Worm (Caenorhabditis elegans) whole organism, L4 larva: ENCODE results near the gene T05A7.7.

Experiments used
- F26F4.8 ChIP-seq: fragments of 200-800 bp; sonication (Bioruptor generic); conservative IDR thresholded peaks from 2 replicates; pipeline ENCODE4 v1.3.6; 2022; ENCODE audit warnings: missing genetic modification characterization, missing compliant biosample characterization
- R02D3.7 ChIP-seq: fragments of 150-350 bp; sonication (generic microtip); optimal IDR thresholded peaks from 3 replicates; lab custom pipeline; 2014; ENCODE audit warnings: missing biosample characterization, missing genetic modification characterization
- Y105C5A.15 ChIP-seq: fragments of 200-800 bp; sonication (Bioruptor generic); IDR thresholded peaks from 2 replicates; pipeline ENCODE4 v1.3.6; 2022; ENCODE audit warnings: missing genetic modification characterization, missing compliant biosample characterization
- Y48G9A.11 ChIP-seq: fragments of 200-800 bp; sonication (Bioruptor generic); IDR thresholded peaks from 2 replicates; pipeline ENCODE4 v1.3.6; 2022; ENCODE audit warnings: missing genetic modification reagents, missing genetic modification characterization, missing compliant biosample characterization
- ZK337.2 ChIP-seq: fragments of 200-800 bp; sonication (Bioruptor generic); IDR thresholded peaks from 2 replicates; pipeline ENCODE4 v1.3.6; 2022; ENCODE audit warnings: missing genetic modification reagents, missing genetic modification characterization, missing compliant biosample characterization
- aha-1 ChIP-seq: fragments of 150-350 bp; peaks from one replicate; lab custom pipeline; 2014; ENCODE audit warnings: missing biosample characterization, missing genetic modification characterization
- ama-1 ChIP-seq: fragments of 150-350 bp; optimal IDR thresholded peaks from 2 replicates; lab custom pipeline; 2014; ENCODE audit warnings: inconsistent platforms, mixed read lengths
- ces-1 ChIP-seq: fragments of 150-350 bp; sonication (generic microtip); optimal IDR thresholded peaks from 4 replicates; lab custom pipeline; 2014; ENCODE audit warnings: missing biosample characterization, missing genetic modification reagents, missing genetic modification characterization
- cey-2 ChIP-seq: sonication (generic microtip); optimal IDR thresholded peaks from 3 replicates; lab custom pipeline; 2017; ENCODE audit warnings: missing genetic modification characterization, mild to moderate bottlenecking, missing compliant biosample characterization, antibody characterized with exemption, borderline replicate concordance; ENCODE audit not compliant: insufficient read depth
- ctbp-1 ChIP-seq: fragments of 200-800 bp; sonication (Bioruptor generic); IDR thresholded peaks from 2 replicates; pipeline ENCODE4 v1.3.6; 2022; ENCODE audit warnings: missing genetic modification reagents, missing genetic modification characterization, missing compliant biosample characterization
- daf-16 ChIP-seq, 3 experiments: sonication (generic microtip); optimal IDR thresholded peaks; 2 replicates each; lab custom pipeline; 2016 to 2017; ENCODE audit warnings: missing genetic modification characterization in 3 of 3, missing genetic modification reagents in 3 of 3, mild to moderate bottlenecking in 2 of 3, missing compliant biosample characterization in 2 of 3, missing biosample characterization in 1 of 3, moderate library complexity in 1 of 3
- dmd-6 ChIP-seq: fragments of 200-800 bp; sonication (Bioruptor generic); IDR thresholded peaks from 2 replicates; pipeline ENCODE4 v1.3.6; 2022; ENCODE audit warnings: missing genetic modification reagents, missing genetic modification characterization, missing compliant biosample characterization
- dmd-8 ChIP-seq: fragments of 200-800 bp; sonication (Bioruptor generic); IDR thresholded peaks from 2 replicates; pipeline ENCODE4 v1.3.6; 2022; ENCODE audit warnings: missing genetic modification characterization, missing compliant biosample characterization
- dmd-9 ChIP-seq: fragments of 200-800 bp; sonication (Bioruptor generic); IDR thresholded peaks from 2 replicates; pipeline ENCODE4 v1.3.6; 2022; ENCODE audit warnings: missing genetic modification reagents, missing genetic modification characterization, missing compliant biosample characterization
- dpl-1 ChIP-seq: fragments of 150-350 bp; optimal IDR thresholded peaks from 2 replicates; lab custom pipeline; 2014; ENCODE audit warnings: missing biosample characterization, missing genetic modification reagents, missing genetic modification characterization
- egl-43 ChIP-seq: fragments of 200-800 bp; sonication (Bioruptor generic); IDR thresholded peaks from 2 replicates; pipeline ENCODE4 v1.3.6; 2022; ENCODE audit warnings: missing genetic modification reagents, missing genetic modification characterization, missing compliant biosample characterization
- gei-8 ChIP-seq: fragments of 200-800 bp; sonication (Bioruptor generic); optimal IDR thresholded peaks from 2 replicates; lab custom pipeline; 2018; ENCODE audit warnings: mild to moderate bottlenecking, missing genetic modification characterization, missing compliant biosample characterization
- hlh-11 ChIP-seq: fragments of 200-800 bp; sonication (Bioruptor generic); optimal IDR thresholded peaks from 2 replicates; lab custom pipeline; 2018; ENCODE audit warnings: mild to moderate bottlenecking, missing genetic modification characterization, missing compliant biosample characterization
- hlh-30 ChIP-seq: sonication (generic microtip); optimal IDR thresholded peaks from 2 replicates; lab custom pipeline; 2017; ENCODE audit warnings: antibody characterized with exemption, mild to moderate bottlenecking, missing genetic modification characterization, missing compliant biosample characterization; ENCODE audit not compliant: insufficient read depth
- lin-1 ChIP-seq: fragments of 200-800 bp; sonication (Bioruptor generic); IDR thresholded peaks from 2 replicates; pipeline ENCODE4 v1.3.6; 2022; ENCODE audit warnings: missing genetic modification reagents, missing genetic modification characterization, missing compliant biosample characterization
- lin-13 ChIP-seq: fragments of 150-350 bp; optimal IDR thresholded peaks from 2 replicates; lab custom pipeline; 2014; ENCODE audit warnings: missing biosample characterization, missing genetic modification reagents, missing genetic modification characterization
- lin-15B ChIP-seq: fragments of 150-350 bp; sonication (generic microtip); optimal IDR thresholded peaks from 3 replicates; lab custom pipeline; 2014; ENCODE audit warnings: missing biosample characterization, missing genetic modification characterization
- lsy-2 ChIP-seq, 2 experiments: fragments of 150-350 bp in 1 of 2; sonication (generic microtip) in 1 of 2; optimal IDR thresholded peaks; 2 replicates each; lab custom pipeline; 2014 to 2017; ENCODE audit warnings: missing biosample characterization in 2 of 2, missing genetic modification characterization in 2 of 2
- mdl-1 ChIP-seq, 2 experiments: fragments of 150-350 bp in 1 of 2; sonication (generic microtip) in 1 of 2; optimal IDR thresholded peaks; 2 replicates each; lab custom pipeline; 2014 to 2017; ENCODE audit warnings: missing biosample characterization in 2 of 2, missing genetic modification characterization in 2 of 2
- mes-2 ChIP-seq: sonication (generic microtip); optimal IDR thresholded peaks from 2 replicates; lab custom pipeline; 2016; ENCODE audit warnings: missing genotype, mild to moderate bottlenecking, missing genetic modification characterization, missing compliant biosample characterization; ENCODE audit not compliant: poor library complexity, severe bottlenecking
- mxl-2 ChIP-seq: fragments of 200-800 bp; sonication (Bioruptor generic); conservative IDR thresholded peaks from 2 replicates; pipeline ENCODE4 v1.3.6; 2022; ENCODE audit warnings: missing genetic modification reagents, missing genetic modification characterization, missing compliant biosample characterization
- mxl-3 ChIP-seq: fragments of 200-800 bp; sonication (Bioruptor generic); optimal IDR thresholded peaks from 2 replicates; lab custom pipeline; 2018; ENCODE audit warnings: mild to moderate bottlenecking, missing genetic modification characterization, missing compliant biosample characterization
- nhr-28 ChIP-seq: fragments of 150-350 bp; optimal IDR thresholded peaks from 2 replicates; lab custom pipeline; 2014; ENCODE audit warnings: missing biosample characterization, missing genetic modification characterization
- nhr-42 ChIP-seq: fragments of 200-800 bp; sonication (Bioruptor generic); IDR thresholded peaks from 2 replicates; pipeline ENCODE4 v1.3.6; 2022; ENCODE audit warnings: missing genetic modification characterization, missing compliant biosample characterization
- nhr-48 ChIP-seq: sonication (generic microtip); optimal IDR thresholded peaks from 2 replicates; lab custom pipeline; 2016; ENCODE audit warnings: mild to moderate bottlenecking, missing genetic modification characterization, missing compliant biosample characterization
- nhr-77 ChIP-seq: fragments of 150-350 bp; optimal IDR thresholded peaks from 2 replicates; lab custom pipeline; 2014; ENCODE audit warnings: missing biosample characterization, missing genetic modification characterization
- pqm-1 ChIP-seq: sonication (generic microtip); optimal IDR thresholded peaks from 2 replicates; lab custom pipeline; 2017; ENCODE audit warnings: missing biosample characterization, missing genetic modification characterization
- set-16 ChIP-seq: fragments of 200-800 bp; sonication (Bioruptor generic); IDR thresholded peaks from 2 replicates; pipeline ENCODE4 v1.3.6; 2022; ENCODE audit warnings: missing genetic modification reagents, missing genetic modification characterization, missing compliant biosample characterization
- spr-1 ChIP-seq: sonication (generic microtip); optimal IDR thresholded peaks from 2 replicates; lab custom pipeline; 2016; ENCODE audit warnings: mild to moderate bottlenecking, missing genetic modification characterization, missing compliant biosample characterization
- tag-97 ChIP-seq: fragments of 200-800 bp; sonication (Bioruptor generic); IDR thresholded peaks from 2 replicates; pipeline ENCODE4 v1.3.6; 2022; ENCODE audit warnings: missing genetic modification characterization, missing compliant biosample characterization
- unc-39 ChIP-seq: sonication (generic microtip); optimal IDR thresholded peaks from 2 replicates; lab custom pipeline; 2017; ENCODE audit warnings: missing biosample characterization, missing genetic modification characterization
- ztf-11 ChIP-seq: fragments of 150-350 bp; optimal IDR thresholded peaks from 2 replicates; lab custom pipeline; 2014; ENCODE audit warnings: missing biosample characterization, missing genetic modification characterization

T05A7.7 gene

ce11 chrII:4677916-4678315, 3.4 kb downstream of the T05A7.7 start, which contains the start of gene T05A7.1:
Gene T05A7.1, plus strand, starts transcription at chrII:4678216.
- no peak for TF ChIP-seq spr-1 (tag; lab: Kevin White, UChicago)
- TF ChIP-seq unc-39 (tag; lab: Kevin White, UChicago): no peak
- no peak for TF ChIP-seq dmd-6 (GFP tag; lab: Robert Waterston, UW)

- peak in 1 of 2 experiments; percentile 19 for TF ChIP-seq daf-16 (GFP tag; optimal IDR thresholded peaks at IDR 0.05; lab: Kevin White, UChicago)
- TF ChIP-seq daf-16 (tag; optimal IDR thresholded peaks at IDR 0.05; lab: Kevin White, UChicago): no peak
- peak; percentile 23 for TF ChIP-seq hlh-30
- TF ChIP-seq Y48G9A.11 (GFP tag; lab: Robert Waterston, UW): no peak
- TF ChIP-seq unc-39 (tag; lab: Kevin White, UChicago): no peak
These were observed 5.0 kb downstream of the T05A7.7 start for ce11 chrII:4676241-4676640.

ce11 chrII:4675481-4675880, 5.8 kb downstream of the T05A7.7 start, which contains the start of gene T05A7.3:
Gene T05A7.3, plus strand, starts transcription at chrII:4675781.
- no peak for TF ChIP-seq hlh-11
- TF ChIP-seq nhr-77 (tag; lab: Kevin White, UChicago): no peak

- no peak for TF ChIP-seq mxl-2
- TF ChIP-seq dmd-6 (GFP tag; lab: Robert Waterston, UW): peak; percentile 70
- TF ChIP-seq lin-13 (GFP tag; lab: Kevin White, UChicago): no peak
- TF ChIP-seq nhr-77 (tag; lab: Kevin White, UChicago): peak; percentile 45
- TF ChIP-seq dmd-9 (GFP tag; lab: Robert Waterston, UW): no peak
- peak; percentile 21 for TF ChIP-seq nhr-48 (tag; lab: Kevin White, UChicago)
- TF ChIP-seq dpl-1 (GFP tag; lab: Kevin White, UChicago): no peak
- no peak for TF ChIP-seq tag-97 (GFP tag; lab: Robert Waterston, UW)
- no peak for TF ChIP-seq ctbp-1 (GFP tag; lab: Robert Waterston, UW)
- no peak for TF ChIP-seq ZK337.2
- peak; percentile 98 for TF ChIP-seq pqm-1 (tag; lab: Kevin White, UChicago)
- no peak for TF ChIP-seq ztf-11
- TF ChIP-seq egl-43 (GFP tag; lab: Robert Waterston, UW): no peak
- TF ChIP-seq dmd-8 (GFP tag; lab: Robert Waterston, UW): no peak
- no peak for TF ChIP-seq R02D3.7 (tag; lab: Kevin White, UChicago)
- no peak for TF ChIP-seq daf-16 (GFP tag; optimal IDR thresholded peaks at IDR 0.05; lab: Kevin White, UChicago)
- TF ChIP-seq daf-16 (tag; optimal IDR thresholded peaks at IDR 0.05; lab: Kevin White, UChicago): peak; percentile 66
- no peak for TF ChIP-seq Y105C5A.15 (GFP tag; lab: Robert Waterston, UW)
- TF ChIP-seq mes-2: no peak
- TF ChIP-seq cey-2 (tag; lab: Kevin White, UChicago): no peak
- no peak for TF ChIP-seq nhr-42 (GFP tag; lab: Robert Waterston, UW)
- no peak for TF ChIP-seq mdl-1 (tag; optimal IDR thresholded peaks at IDR 0.05; lab: Kevin White, UChicago)
- TF ChIP-seq lin-1: 0 out of 2 replicates have a peak, but pooled peaks have one; percentile 42
- no peak for TF ChIP-seq ama-1
- no peak for TF ChIP-seq mxl-3 (GFP tag; lab: Kevin White, UChicago)
- TF ChIP-seq set-16 (GFP tag; lab: Robert Waterston, UW): no peak
- no peak for TF ChIP-seq F26F4.8
- no peak for TF ChIP-seq gei-8
- peak; percentile 27 for TF ChIP-seq hlh-11
- no peak for TF ChIP-seq aha-1
- TF ChIP-seq nhr-28: peak; percentile 84
- TF ChIP-seq ces-1 (GFP tag; lab: Kevin White, UChicago): no peak
- peak in 1 of 2 experiments; percentile 11 for TF ChIP-seq lsy-2 (tag; optimal IDR thresholded peaks at IDR 0.05; lab: Kevin White, UChicago)
- TF ChIP-seq lin-15B: no peak
- TF ChIP-seq unc-39 (tag; lab: Kevin White, UChicago): no peak
These were observed 7.1 kb downstream of the T05A7.7 start for ce11 chrII:4674188-4674587.
